Worm (Caenorhabditis elegans) whole organism, early embryonic: ENCODE measurements around the gene sri-57.
"Not testable (repeated sequence)": the region's sequence is repeated elsewhere in the genome, so short reads cannot be mapped to it uniquely, and the experiment has no call there.

Experiments
- F13C5.2 ChIP-seq: sonication (generic microtip); optimal IDR thresholded peaks from 2 replicates; lab custom pipeline; 2017; ENCODE audit warnings: mild to moderate bottlenecking, missing genetic modification characterization, inconsistent platforms, missing compliant biosample characterization
- aly-1 ChIP-seq: sonication (generic microtip); optimal IDR thresholded peaks from 2 replicates; lab custom pipeline; 2016; ENCODE audit warnings: missing genetic modification characterization, missing compliant biosample characterization
- ama-1 ChIP-seq: fragments of 150-350 bp; optimal IDR thresholded peaks from 2 replicates; lab custom pipeline; 2014
- ceh-13 ChIP-seq: fragments of 200-800 bp; sonication (Bioruptor generic); optimal IDR thresholded peaks from 2 replicates; lab custom pipeline; 2018; ENCODE audit warnings: mild to moderate bottlenecking, missing genetic modification characterization, missing compliant biosample characterization
- hmbx-1 ChIP-seq: sonication (generic microtip); optimal IDR thresholded peaks from 2 replicates; lab custom pipeline; 2016; ENCODE audit warnings: mild to moderate bottlenecking, missing genetic modification characterization, missing compliant biosample characterization
- hmg-4 ChIP-seq: fragments of 200-800 bp; sonication (Bioruptor generic); optimal IDR thresholded peaks from 2 replicates; lab custom pipeline; 2018; ENCODE audit warnings: mild to moderate bottlenecking, missing genetic modification characterization, missing compliant biosample characterization
- scrt-1 ChIP-seq: fragments of 200-800 bp; sonication (Bioruptor generic); IDR thresholded peaks from 2 replicates; pipeline ENCODE4 v1.3.6; 2022; ENCODE audit warnings: missing genetic modification characterization, missing compliant biosample characterization
- tbx-11 ChIP-seq: fragments of 200-800 bp; sonication (Bioruptor generic); IDR thresholded peaks from 2 replicates; pipeline ENCODE4 v1.3.6; 2022; ENCODE audit warnings: missing genetic modification characterization, missing compliant biosample characterization
- tra-4 ChIP-seq: sonication (generic microtip); optimal IDR thresholded peaks from 2 replicates; lab custom pipeline; 2017; ENCODE audit warnings: missing genetic modification characterization, missing compliant biosample characterization

DNA sequence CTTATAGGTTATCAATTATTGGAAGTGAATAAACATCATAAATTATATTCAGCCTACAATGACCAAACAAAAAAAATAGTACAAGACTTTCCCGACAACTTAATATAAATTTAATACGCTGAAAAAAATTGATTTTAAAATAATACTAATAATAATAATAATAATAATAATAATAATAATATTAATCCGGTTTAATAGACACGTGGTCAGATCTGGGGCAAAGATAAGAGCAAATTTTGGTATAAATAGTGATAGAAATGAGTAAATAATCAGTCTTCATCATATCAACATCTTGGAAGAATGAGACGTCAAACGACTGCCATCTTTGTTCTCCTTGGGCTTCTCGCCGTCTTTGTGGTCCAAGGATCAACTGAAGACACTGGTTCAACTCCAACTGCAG lies 55.6 kb downstream of the sri-57 start, which contains the start of gene msrp-5:
- not testable (repeated sequence) for TF ChIP-seq hmg-4 (GFP tag; lab: Kevin White, UChicago); F13C5.2 (tag; lab: Kevin White, UChicago); ama-1 (lab: Kevin White, UChicago); tra-4 (tag; lab: Kevin White, UChicago); scrt-1; aly-1; tbx-11; hmbx-1 (tag; lab: Kevin White, UChicago); ceh-13 (GFP tag; lab: Kevin White, UChicago)
